Fruit fly (Drosophila melanogaster): ENCODE measurements around the gene CG5160.

CG5160 gene

dm6 chr2L:7358008-7358582, 40.5 kb downstream of the CG5160 start:
- TF ChIP-seq Mnt (GFP tag; optimal IDR thresholded peaks at IDR 0.05) = no peak
- TF ChIP-seq CG1620 (GFP tag; optimal IDR thresholded peaks at IDR 0.05) = no peak
- TF ChIP-seq CG14711 (tag; optimal IDR thresholded peaks at IDR 0.05) = no peak
- no peak for TF ChIP-seq ovo (GFP tag; optimal IDR thresholded peaks at IDR 0.05)
- no peak for TF ChIP-seq cnc (optimal IDR thresholded peaks at IDR 0.05)
- no peak for TF ChIP-seq CG5204 (GFP tag; optimal IDR thresholded peaks at IDR 0.05)
- no peak for TF ChIP-seq CG33017 (tag; optimal IDR thresholded peaks at IDR 0.05)
- no peak for TF ChIP-seq CG7101 (tag; optimal IDR thresholded peaks at IDR 0.05)
- no peak for TF ChIP-seq Clk (GFP tag; optimal IDR thresholded peaks at IDR 0.05)
- no peak for TF ChIP-seq Crg-1 (GFP tag; optimal IDR thresholded peaks at IDR 0.05)
- TF ChIP-seq tj (GFP tag; optimal IDR thresholded peaks at IDR 0.05) = no peak

dm6 chr2L:7352775-7353187, 45.8 kb downstream of the CG5160 start:
- no peak for TF ChIP-seq Crg-1 (GFP tag; optimal IDR thresholded peaks at IDR 0.05)
- TF ChIP-seq CG33017 (tag; optimal IDR thresholded peaks at IDR 0.05) = no peak
- no peak for TF ChIP-seq CG1620 (GFP tag; optimal IDR thresholded peaks at IDR 0.05)
- no peak for TF ChIP-seq CG11617 (GFP tag; optimal IDR thresholded peaks at IDR 0.05)
- TF ChIP-seq CG14711 (tag; optimal IDR thresholded peaks at IDR 0.05) = no peak
- no peak for TF ChIP-seq Clk (GFP tag; optimal IDR thresholded peaks at IDR 0.05)
- no peak for TF ChIP-seq CG7045 (GFP tag; optimal IDR thresholded peaks at IDR 0.05)
